Worm (Caenorhabditis elegans) whole organism, young adult: ENCODE data around the gene C06A6.2.

Experiments used
- C17E4.6 ChIP-seq: fragments of 200-800 bp; sonication (Bioruptor generic); IDR thresholded peaks from 2 replicates; pipeline ENCODE4 v1.3.6; 2022; ENCODE audit warnings: missing genetic modification reagents, missing genetic modification characterization, missing compliant biosample characterization
- F52B5.7 ChIP-seq: sonication (generic microtip); optimal IDR thresholded peaks from 2 replicates; lab custom pipeline; 2016; ENCODE audit warnings: mild to moderate bottlenecking, missing genetic modification characterization, missing compliant biosample characterization
- K12H6.12 ChIP-seq: fragments of 200-800 bp; sonication (Bioruptor generic); optimal IDR thresholded peaks from 2 replicates; lab custom pipeline; 2018; ENCODE audit warnings: mild to moderate bottlenecking, missing genetic modification characterization, missing compliant biosample characterization
- Y53F4B.3 ChIP-seq: fragments of 200-800 bp; sonication (Bioruptor generic); IDR thresholded peaks from 2 replicates; pipeline ENCODE4 v1.3.6; 2022; ENCODE audit warnings: missing genetic modification reagents, missing genetic modification characterization, missing compliant biosample characterization
- Y53G8AR.9 ChIP-seq: fragments of 200-800 bp; sonication (Bioruptor generic); conservative IDR thresholded peaks from 2 replicates; pipeline ENCODE4 v1.3.6; 2022; ENCODE audit warnings: missing genetic modification reagents, missing genetic modification characterization, missing compliant biosample characterization
- Y56A3A.18 ChIP-seq: fragments of 200-800 bp; sonication (Bioruptor generic); IDR thresholded peaks from 2 replicates; pipeline ENCODE4 v1.3.6; 2022; ENCODE audit warnings: missing genetic modification reagents, missing genetic modification characterization, missing compliant biosample characterization
- akir-1 ChIP-seq: fragments of 200-800 bp; sonication (Bioruptor generic); optimal IDR thresholded peaks from 2 replicates; lab custom pipeline; 2018; ENCODE audit warnings: mild to moderate bottlenecking, missing genetic modification characterization, moderate library complexity, missing compliant biosample characterization
- ama-1 ChIP-seq, 3 experiments: fragments of 150-350 bp in 1 of 3; sonication (generic microtip) in 2 of 3; optimal IDR thresholded peaks; 2 replicates each; lab custom pipeline; 2014 to 2018; ENCODE audit warnings: missing biosample characterization in 2 of 3, missing genetic modification characterization in 2 of 3, missing genetic modification reagents in 2 of 3
- athp-1 ChIP-seq: sonication (generic microtip); optimal IDR thresholded peaks from 2 replicates; lab custom pipeline; 2017; ENCODE audit warnings: mild to moderate bottlenecking, missing genetic modification characterization, missing compliant biosample characterization
- attf-5 ChIP-seq: fragments of 200-800 bp; sonication (Bioruptor generic); optimal IDR thresholded peaks from 2 replicates; lab custom pipeline; 2018; ENCODE audit warnings: mild to moderate bottlenecking, missing genetic modification characterization, missing compliant biosample characterization
- bed-1 ChIP-seq: fragments of 200-800 bp; sonication (Bioruptor generic); IDR thresholded peaks from 2 replicates; pipeline ENCODE4 v1.3.6; 2022; ENCODE audit warnings: missing genetic modification reagents, missing genetic modification characterization, missing compliant biosample characterization
- cebp-1 ChIP-seq, 2 experiments: fragments of 200-800 bp in 1 of 2; sonication (Bioruptor generic) in 1 of 2; sonication (generic microtip) in 1 of 2; IDR thresholded peaks in 1 of 2; optimal IDR thresholded peaks in 1 of 2; 2 replicates each; pipeline versions ENCODE4 v1.3.6 to Lab custom; 2017 to 2022; ENCODE audit warnings: missing compliant biosample characterization in 2 of 2, missing genetic modification characterization in 2 of 2, mild to moderate bottlenecking in 1 of 2, missing genetic modification reagents in 1 of 2, moderate library complexity in 1 of 2
- cebp-2 ChIP-seq: fragments of 200-800 bp; sonication (Bioruptor generic); IDR thresholded peaks from 2 replicates; pipeline ENCODE4 v1.3.6; 2022; ENCODE audit warnings: missing genetic modification characterization, missing compliant biosample characterization
- ceh-27 ChIP-seq: fragments of 200-800 bp; sonication (Bioruptor generic); optimal IDR thresholded peaks from 2 replicates; lab custom pipeline; 2018; ENCODE audit warnings: mild to moderate bottlenecking, missing genetic modification characterization, moderate library complexity, missing compliant biosample characterization
- ceh-58 ChIP-seq: fragments of 200-800 bp; sonication (Bioruptor generic); IDR thresholded peaks from 2 replicates; pipeline ENCODE4 v1.3.6; 2022; ENCODE audit warnings: missing genetic modification characterization, missing compliant biosample characterization
- ceh-79 ChIP-seq: sonication (generic microtip); optimal IDR thresholded peaks from 2 replicates; lab custom pipeline; 2017; ENCODE audit warnings: mild to moderate bottlenecking, missing genetic modification characterization, missing compliant biosample characterization
- ceh-91 ChIP-seq: fragments of 200-800 bp; sonication (Bioruptor generic); IDR thresholded peaks from 2 replicates; pipeline ENCODE4 v1.3.6; 2022; ENCODE audit warnings: missing genetic modification reagents, missing genetic modification characterization, missing compliant biosample characterization
- chd-7 ChIP-seq: sonication (generic microtip); optimal IDR thresholded peaks from 2 replicates; lab custom pipeline; 2016; ENCODE audit warnings: mild to moderate bottlenecking, missing genetic modification characterization, moderate library complexity, missing compliant biosample characterization
- hmg-1.2 ChIP-seq: fragments of 200-800 bp; sonication (Bioruptor generic); IDR thresholded peaks from 2 replicates; pipeline ENCODE4 v1.3.6; 2022; ENCODE audit warnings: missing genetic modification reagents, missing genetic modification characterization, missing compliant biosample characterization
- hmg-20 ChIP-seq: fragments of 200-800 bp; sonication (Bioruptor generic); IDR thresholded peaks from 2 replicates; pipeline ENCODE4 v1.3.6; 2022; ENCODE audit warnings: missing genetic modification reagents, missing genetic modification characterization, missing compliant biosample characterization
- lin-26 ChIP-seq: fragments of 200-800 bp; sonication (Bioruptor generic); IDR thresholded peaks from 2 replicates; pipeline ENCODE4 v1.3.6; 2022; ENCODE audit warnings: missing genetic modification reagents, missing genetic modification characterization, missing compliant biosample characterization
- lin-35 ChIP-seq, 3 experiments: fragments of 150-350 bp in 2 of 3; sonication (generic microtip) in 1 of 3; optimal IDR thresholded peaks; 2 replicates each; lab custom pipeline; 2014 to 2018; ENCODE audit warnings: missing biosample characterization in 3 of 3, missing genetic modification characterization in 3 of 3, missing genetic modification reagents in 3 of 3
- lin-40 ChIP-seq: sonication (generic microtip); optimal IDR thresholded peaks from 2 replicates; lab custom pipeline; 2016; ENCODE audit warnings: missing genetic modification characterization, mild to moderate bottlenecking, missing compliant biosample characterization, missing genotype, missing genetic modification reagents
- lir-1 ChIP-seq: fragments of 200-800 bp; sonication (Bioruptor generic); conservative IDR thresholded peaks from 2 replicates; pipeline ENCODE4 v1.3.6; 2022; ENCODE audit warnings: missing genetic modification reagents, missing genetic modification characterization, missing compliant biosample characterization
- lsl-1 ChIP-seq: fragments of 200-800 bp; sonication (Bioruptor generic); optimal IDR thresholded peaks from 2 replicates; lab custom pipeline; 2018; ENCODE audit warnings: mild to moderate bottlenecking, missing genetic modification characterization, moderate library complexity, missing compliant biosample characterization
- mcd-1 ChIP-seq: fragments of 200-800 bp; sonication (Bioruptor generic); IDR thresholded peaks from 2 replicates; pipeline ENCODE4 v1.3.6; 2022; ENCODE audit warnings: missing genetic modification reagents, missing genetic modification characterization, missing compliant biosample characterization
- mel-28 ChIP-seq: sonication (generic microtip); optimal IDR thresholded peaks from 2 replicates; lab custom pipeline; 2016; ENCODE audit warnings: borderline replicate concordance, mild to moderate bottlenecking, missing genetic modification characterization, missing compliant biosample characterization
- mes-4 ChIP-seq: sonication (generic microtip); optimal IDR thresholded peaks from 2 replicates; lab custom pipeline; 2016; ENCODE audit warnings: missing genotype, missing genetic modification characterization, missing compliant biosample characterization
- pha-4 ChIP-seq: fragments of 150-350 bp; sonication (generic microtip); optimal IDR thresholded peaks from 2 replicates; lab custom pipeline; 2014; ENCODE audit warnings: missing biosample characterization, missing genetic modification reagents, missing genetic modification characterization
- rpc-1 ChIP-seq, 2 experiments: fragments of 150-350 bp in 1 of 2; sonication (generic microtip) in 1 of 2; optimal IDR thresholded peaks; 2 replicates each; lab custom pipeline; 2014 to 2018; ENCODE audit warnings: missing biosample characterization in 1 of 2, missing genetic modification characterization in 1 of 2, missing genetic modification reagents in 1 of 2, missing genotype in 1 of 2
- sea-2 ChIP-seq: fragments of 200-800 bp; sonication (Bioruptor generic); IDR thresholded peaks from 2 replicates; pipeline ENCODE4 v1.3.6; 2022; ENCODE audit warnings: missing genetic modification characterization, missing compliant biosample characterization
- snpc-1.3 ChIP-seq: sonication (generic microtip); optimal IDR thresholded peaks from 2 replicates; lab custom pipeline; 2017; ENCODE audit warnings: missing genetic modification characterization, mild to moderate bottlenecking, missing compliant biosample characterization, antibody characterized with exemption, moderate library complexity, missing genotype, missing genetic modification reagents; ENCODE audit not compliant: insufficient read depth
- snpc-3.4 ChIP-seq: sonication (generic microtip); optimal IDR thresholded peaks from 2 replicates; lab custom pipeline; 2017; ENCODE audit warnings: missing genetic modification characterization, mild to moderate bottlenecking, missing compliant biosample characterization, antibody characterized with exemption, moderate library complexity, missing genotype, missing genetic modification reagents
- somi-1 ChIP-seq: fragments of 200-800 bp; sonication (Bioruptor generic); optimal IDR thresholded peaks from 2 replicates; lab custom pipeline; 2018; ENCODE audit warnings: mild to moderate bottlenecking, missing genetic modification characterization, missing compliant biosample characterization
- tbx-9 ChIP-seq: sonication (generic microtip); optimal IDR thresholded peaks from 2 replicates; lab custom pipeline; 2016; ENCODE audit warnings: borderline replicate concordance, missing genetic modification characterization, inconsistent platforms, missing compliant biosample characterization
- xnd-1 ChIP-seq: sonication (generic microtip); optimal IDR thresholded peaks from 2 replicates; lab custom pipeline; 2016; ENCODE audit warnings: missing genotype, missing genetic modification reagents, missing genetic modification characterization, missing compliant biosample characterization
- ztf-25 ChIP-seq: fragments of 200-800 bp; sonication (Bioruptor generic); IDR thresholded peaks from 2 replicates; pipeline ENCODE4 v1.3.6; 2022; ENCODE audit warnings: missing genetic modification reagents, missing genetic modification characterization, missing compliant biosample characterization
- ztf-3 ChIP-seq: fragments of 200-800 bp; sonication (Bioruptor generic); optimal IDR thresholded peaks from 2 replicates; lab custom pipeline; 2018; ENCODE audit warnings: mild to moderate bottlenecking, missing genetic modification characterization, missing compliant biosample characterization

Gene C06A6.2

ce11 chrIV:7817852-7818251, 28.6 kb upstream of the C06A6.2 start, which contains the start of gene ric-3:
ric-3 (plus strand) TSS chrIV:7818251.
- TF ChIP-seq K12H6.12 (peak; percentile 35), lin-40 (tag; lab: Kevin White, UChicago) (peak; percentile 9), hmg-1.2 (peak; percentile 82), akir-1 (no peak), ceh-27 (GFP tag; lab: Kevin White, UChicago) (peak; percentile 25), lin-35 (GFP tag; optimal IDR thresholded peaks at IDR 0.05; lab: Kevin White, UChicago) (peak in 1 of 3 experiments; percentile 33), mcd-1 (GFP tag; lab: Robert Waterston, UW) (0 out of 2 replicates have a peak, but pooled peaks have one; percentile 17), somi-1 (peak; percentile 30), C17E4.6 (no peak), cebp-1 (GFP tag; IDR thresholded peaks at IDR 0.05; lab: Robert Waterston, UW) (no peak), cebp-1 (tag; optimal IDR thresholded peaks at IDR 0.05; lab: Kevin White, UChicago) (peak; percentile 37), sea-2 (GFP tag; lab: Robert Waterston, UW) (no peak)

DNA sequence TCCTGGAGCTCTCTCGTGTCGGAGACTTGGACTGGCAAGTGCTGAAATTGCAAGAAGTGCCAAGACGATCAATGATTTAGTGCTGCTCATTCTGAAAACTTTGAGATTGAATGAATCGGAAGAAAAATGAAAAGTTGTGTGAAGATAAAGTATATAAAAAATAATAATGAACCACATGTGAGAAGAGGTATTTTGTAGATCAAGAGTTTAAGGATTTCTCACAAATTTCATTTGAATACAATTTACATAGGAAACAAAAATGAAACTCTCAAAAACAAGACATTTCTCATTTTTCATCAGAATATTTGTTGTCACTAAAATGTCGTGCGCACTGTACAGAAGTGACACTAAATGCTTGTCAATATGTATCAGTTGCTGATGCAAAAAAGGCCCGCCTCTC, 23.9 kb upstream of the C06A6.2 start, which contains the start of gene T14A8.2:
Gene T14A8.2 (minus strand): TSS at position 101 of the 400 bp plus-strand sequence.
- no peak for TF ChIP-seq ceh-58 (GFP tag; lab: Robert Waterston, UW)
- TF ChIP-seq snpc-1.3 = no peak
- TF ChIP-seq cebp-2 (GFP tag; lab: Robert Waterston, UW) = no peak
- no peak for TF ChIP-seq lin-26
- no peak for TF ChIP-seq hmg-20 (GFP tag; lab: Robert Waterston, UW)
- TF ChIP-seq Y53F4B.3 = no peak
- no peak for TF ChIP-seq xnd-1 (tag; lab: Kevin White, UChicago)
- TF ChIP-seq cebp-1 (GFP tag; IDR thresholded peaks at IDR 0.05; lab: Robert Waterston, UW) = no peak
- no peak for TF ChIP-seq cebp-1 (tag; optimal IDR thresholded peaks at IDR 0.05; lab: Kevin White, UChicago)
- TF ChIP-seq snpc-3.4 (tag; lab: Kevin White, UChicago) = no peak
- no peak for TF ChIP-seq Y56A3A.18
- no peak for TF ChIP-seq chd-7
- TF ChIP-seq ama-1 (optimal IDR thresholded peaks at IDR 0.05; lab: Kevin White, UChicago) = no peak
- TF ChIP-seq ama-1 (GFP tag; optimal IDR thresholded peaks at IDR 0.05; lab: Kevin White, UChicago) = no peak
- no peak for TF ChIP-seq ztf-3 (GFP tag; lab: Kevin White, UChicago)
- TF ChIP-seq athp-1 (tag; lab: Kevin White, UChicago) = no peak
- TF ChIP-seq ceh-79 (tag; lab: Kevin White, UChicago) = no peak
- no peak for TF ChIP-seq K12H6.12
- no peak for TF ChIP-seq attf-5 (GFP tag; lab: Kevin White, UChicago)
- no peak for TF ChIP-seq Y53G8AR.9 (GFP tag; lab: Robert Waterston, UW)

ce11 chrIV:7824649-7825048, 21.8 kb upstream of the C06A6.2 start:
- no peak for TF ChIP-seq cebp-1 (GFP tag; IDR thresholded peaks at IDR 0.05; lab: Robert Waterston, UW)
- TF ChIP-seq cebp-1 (tag; optimal IDR thresholded peaks at IDR 0.05; lab: Kevin White, UChicago) = no peak
- TF ChIP-seq lsl-1 (GFP tag; lab: Kevin White, UChicago) = no peak
- TF ChIP-seq ceh-91 (GFP tag; lab: Robert Waterston, UW) = no peak
- TF ChIP-seq rpc-1 (optimal IDR thresholded peaks at IDR 0.05; lab: Kevin White, UChicago) = no peak
- TF ChIP-seq rpc-1 (tag; optimal IDR thresholded peaks at IDR 0.05; lab: Kevin White, UChicago) = no peak
- TF ChIP-seq mel-28 (tag; lab: Kevin White, UChicago) = no peak
- TF ChIP-seq pha-4 (tag; lab: Kevin White, UChicago) = no peak
- no peak for TF ChIP-seq mes-4 (tag; lab: Kevin White, UChicago)
- TF ChIP-seq snpc-3.4 (tag; lab: Kevin White, UChicago) = no peak
- TF ChIP-seq bed-1 (GFP tag; lab: Robert Waterston, UW) = no peak
- TF ChIP-seq ztf-25 (GFP tag; lab: Robert Waterston, UW) = no peak
- no peak for TF ChIP-seq lir-1 (GFP tag; lab: Robert Waterston, UW)
- no peak for TF ChIP-seq F52B5.7 (tag; lab: Kevin White, UChicago)
- no peak for TF ChIP-seq tbx-9
